Fruit fly (Drosophila melanogaster): ENCODE measurements around the gene CG8326.

DNA sequence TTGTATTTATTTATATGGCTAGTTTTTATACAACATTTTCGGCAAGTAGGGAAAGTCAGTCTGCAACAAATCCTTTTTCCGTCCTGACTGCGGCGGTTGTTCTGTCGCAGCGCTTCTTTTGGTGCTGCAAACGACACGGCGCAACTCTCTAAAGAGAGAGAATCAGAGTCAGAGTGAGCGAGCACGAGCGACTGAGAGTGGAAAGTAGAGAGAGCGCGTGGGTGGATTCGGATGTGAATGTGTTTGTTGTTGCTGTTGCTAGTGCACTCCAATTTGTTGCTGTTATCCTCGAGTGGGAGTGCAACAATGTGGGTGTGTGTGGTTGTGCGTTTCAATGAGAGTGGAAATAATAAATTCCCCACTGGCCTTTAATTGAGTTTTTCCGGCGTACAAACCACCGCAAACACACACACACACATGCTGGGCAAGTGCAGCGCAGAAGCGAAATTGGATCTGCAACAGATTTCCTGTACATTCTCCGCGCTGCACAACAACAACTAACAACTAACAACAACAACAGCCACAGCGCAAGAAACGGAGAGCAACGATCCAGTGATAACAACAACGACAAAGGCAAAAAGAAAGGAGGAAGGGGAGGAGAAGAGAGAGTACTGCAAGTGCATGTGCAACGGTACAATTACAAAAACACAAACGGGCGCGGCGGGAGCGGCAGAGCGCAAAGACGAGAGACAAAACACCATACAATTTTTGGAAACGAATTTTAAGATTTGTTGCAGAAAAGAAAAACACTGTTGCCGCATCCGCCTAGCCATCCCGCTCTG lies 22.1 kb upstream of the CG8326 start:
- no peak for TF ChIP-seq h (optimal IDR thresholded peaks at IDR 0.05)
- TF ChIP-seq insv (optimal IDR thresholded peaks at IDR 0.05): no peak
- TF ChIP-seq ttk (optimal IDR thresholded peaks at IDR 0.05): no peak
- TF ChIP-seq Myc (optimal IDR thresholded peaks at IDR 0.05): no peak
- no peak for TF ChIP-seq psq (optimal IDR thresholded peaks at IDR 0.05)
- no peak for TF ChIP-seq Sin3A (optimal IDR thresholded peaks at IDR 0.05)

All from Kc167 (cell line).